Fruit fly (Drosophila melanogaster): ENCODE data around the gene PH4alphaNE1.

The PH4alphaNE1 gene

DNA sequence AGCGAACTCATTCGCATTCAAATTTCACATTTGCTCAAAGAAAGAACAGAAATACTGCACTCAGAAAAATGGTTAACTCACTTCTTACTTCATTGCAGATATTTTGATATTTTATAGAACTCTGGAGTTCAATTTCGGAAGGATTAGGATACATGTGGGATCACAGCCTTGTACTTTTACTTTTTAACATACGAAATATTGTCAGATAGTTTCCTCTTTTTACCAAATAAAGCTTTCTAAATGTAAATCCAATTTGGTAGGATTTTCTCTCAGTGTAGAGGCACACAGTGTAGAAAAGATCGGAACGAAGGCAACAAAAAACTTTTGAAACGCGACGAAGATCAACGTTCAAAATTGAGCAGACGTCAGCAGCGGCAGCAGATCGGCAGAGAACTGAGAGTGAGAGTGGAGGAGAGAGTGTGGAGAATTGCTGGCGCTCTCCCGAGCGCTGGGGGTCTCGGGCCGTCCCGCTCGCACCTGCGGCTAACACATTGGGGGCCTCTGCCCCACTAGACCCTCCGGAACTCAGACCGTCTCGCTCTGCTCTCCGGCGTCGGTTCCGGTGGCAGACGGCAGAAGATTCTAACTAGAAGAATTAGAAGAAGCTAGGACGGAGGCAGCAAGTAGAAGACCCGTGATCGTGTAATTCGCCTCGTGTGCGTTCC, 32.0 kb upstream of the PH4alphaNE1 start, which contains the start of gene tmod (continued):
- no peak for TF ChIP-seq fd59A (GFP tag; optimal IDR thresholded peaks at IDR 0.05)
- TF ChIP-seq CG8119 (GFP tag; IDR thresholded peaks at IDR 0.05): peak; percentile 69; the same call in 2 of the 3 replicates
- TF ChIP-seq CG3919 (GFP tag; optimal IDR thresholded peaks at IDR 0.05): peak; percentile 59
- peak; percentile 31 for TF ChIP-seq CG6792 (GFP tag; optimal IDR thresholded peaks at IDR 0.05)
- TF ChIP-seq acj6 (GFP tag; optimal IDR thresholded peaks at IDR 0.05): peak; percentile 43
- peak; percentile 63; the same call in 2 of the 3 replicates for TF ChIP-seq CG6163 (GFP tag; IDR thresholded peaks at IDR 0.05)
- peak; percentile 19 for TF ChIP-seq CG7368 (GFP tag; optimal IDR thresholded peaks at IDR 0.05)
- peak; percentile 39 for TF ChIP-seq net (GFP tag; optimal IDR thresholded peaks at IDR 0.05)
- TF ChIP-seq CG9139 (GFP tag; optimal IDR thresholded peaks at IDR 0.05): no peak
- TF ChIP-seq dsx (GFP tag; optimal IDR thresholded peaks at IDR 0.05; ENCODE audit: poor library complexity, severe bottlenecking): no peak
- peak; percentile 72; the same call in 2 of the 3 replicates for TF ChIP-seq eg (GFP tag; IDR thresholded peaks at IDR 0.05)
- no peak for TF ChIP-seq ss (GFP tag; optimal IDR thresholded peaks at IDR 0.05)
- peak; percentile 42 for TF ChIP-seq lz (GFP tag; optimal IDR thresholded peaks at IDR 0.05)
- peak; percentile 76 for TF ChIP-seq Hr4 (GFP tag; optimal IDR thresholded peaks at IDR 0.05)
- no peak for TF ChIP-seq Blimp-1 (GFP tag; optimal IDR thresholded peaks at IDR 0.05)
- peak; percentile 13 for TF ChIP-seq CG3032 (tag; optimal IDR thresholded peaks at IDR 0.05)
- peak; percentile 59 for TF ChIP-seq pdm3 (GFP tag; optimal IDR thresholded peaks at IDR 0.05)
- no peak for TF ChIP-seq CG11294 (GFP tag; IDR thresholded peaks at IDR 0.05)
- peak; percentile 39 for TF ChIP-seq topi (GFP tag; optimal IDR thresholded peaks at IDR 0.05)
- TF ChIP-seq CG6854 (GFP tag; optimal IDR thresholded peaks at IDR 0.05): peak; percentile 19
- peak; percentile 58 for TF ChIP-seq CG10631 (GFP tag; optimal IDR thresholded peaks at IDR 0.05)
- TF ChIP-seq CG10669 (GFP tag; optimal IDR thresholded peaks at IDR 0.05): peak; percentile 31
- TF ChIP-seq Met (GFP tag; optimal IDR thresholded peaks at IDR 0.05): peak; percentile 17
- peak; percentile 3 for TF ChIP-seq CG34406 (GFP tag; optimal IDR thresholded peaks at IDR 0.05)
- no peak for TF ChIP-seq spab (GFP tag; optimal IDR thresholded peaks at IDR 0.05)
- no peak for TF ChIP-seq Hr38 (GFP tag; optimal IDR thresholded peaks at IDR 0.05)
- peak; percentile 6 for TF ChIP-seq CG16779 (tag; optimal IDR thresholded peaks at IDR 0.05)
- TF ChIP-seq CG11902 (GFP tag; optimal IDR thresholded peaks at IDR 0.05): no peak
- peak; percentile 34 for TF ChIP-seq CG31627 (GFP tag; optimal IDR thresholded peaks at IDR 0.05)
- TF ChIP-seq CG8632 (GFP tag; optimal IDR thresholded peaks at IDR 0.05): no peak
- TF ChIP-seq CG6808 (GFP tag; optimal IDR thresholded peaks at IDR 0.05): no peak
- TF ChIP-seq salr (GFP tag; optimal IDR thresholded peaks at IDR 0.05): peak in 1 of 2 experiments; percentile 34
- TF ChIP-seq Eip78C (GFP tag): peak; percentile 83
- TF ChIP-seq CG4318 (GFP tag; optimal IDR thresholded peaks at IDR 0.05): peak; percentile 17
- no peak for TF ChIP-seq fd85E (GFP tag; optimal IDR thresholded peaks at IDR 0.05)
- no peak for TF ChIP-seq Sox15 (GFP tag; optimal IDR thresholded peaks at IDR 0.05)
- peak; percentile 15 for TF ChIP-seq Ets21C (GFP tag; optimal IDR thresholded peaks at IDR 0.05)

DNA sequence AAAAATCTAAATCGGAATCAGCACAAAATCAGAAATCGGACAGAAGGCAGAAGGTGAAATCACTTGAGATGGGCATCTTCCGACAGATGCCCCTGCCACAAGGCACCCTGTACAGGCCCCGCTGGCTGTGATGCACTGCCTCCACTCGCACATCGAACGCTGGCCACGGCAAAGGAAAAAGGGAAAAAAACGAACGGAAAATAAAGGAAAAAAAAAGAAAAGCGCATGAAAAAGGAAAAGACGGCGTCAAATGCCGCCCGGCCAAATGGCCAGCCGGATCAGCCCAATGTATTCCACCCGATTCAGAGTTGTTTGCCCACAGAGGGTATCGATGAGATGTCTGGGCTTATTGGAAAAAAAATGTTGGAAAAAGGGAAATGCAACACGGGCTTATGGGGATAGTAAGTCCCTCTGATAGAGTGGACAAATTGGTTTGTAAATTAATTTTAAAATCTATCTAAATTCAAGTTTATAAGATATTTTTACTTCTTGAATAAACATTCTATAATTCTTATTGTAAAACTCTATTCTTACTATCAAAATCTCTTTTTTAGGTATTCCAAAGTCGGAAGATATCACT, 31.1 kb upstream of the PH4alphaNE1 start:
- TF ChIP-seq eg (GFP tag; IDR thresholded peaks at IDR 0.05): peak; percentile 80; the same call in 2 of the 3 replicates
- no peak for TF ChIP-seq CG31627 (GFP tag; optimal IDR thresholded peaks at IDR 0.05)
- 0 out of 2 replicates have a peak, but pooled peaks have one; percentile 8 for TF ChIP-seq Gug (GFP tag; IDR thresholded peaks at IDR 0.05)
- peak; percentile 37 for TF ChIP-seq Eip78C (GFP tag)
- peak; percentile 56 for TF ChIP-seq CG6276 (GFP tag; optimal IDR thresholded peaks at IDR 0.05)
- TF ChIP-seq CG8119 (GFP tag; IDR thresholded peaks at IDR 0.05): peak; percentile 59
- no peak for TF ChIP-seq ss (GFP tag; optimal IDR thresholded peaks at IDR 0.05)
- peak; percentile 50 for TF ChIP-seq Hr4 (GFP tag; optimal IDR thresholded peaks at IDR 0.05)
- peak; percentile 45 for TF ChIP-seq CG32006 (GFP tag; optimal IDR thresholded peaks at IDR 0.05)
- peak; percentile 68 for TF ChIP-seq CG15336 (GFP tag; IDR thresholded peaks at IDR 0.05)
- TF ChIP-seq OdsH (GFP tag; optimal IDR thresholded peaks at IDR 0.05): peak; percentile 12
- TF ChIP-seq dac (GFP tag; optimal IDR thresholded peaks at IDR 0.05): no peak
- no peak for TF ChIP-seq spab (GFP tag; optimal IDR thresholded peaks at IDR 0.05)
- TF ChIP-seq lz (GFP tag; optimal IDR thresholded peaks at IDR 0.05): no peak
- 0 out of 3 replicates have a peak, but pooled peaks have one; percentile 35 for TF ChIP-seq CG6163 (GFP tag; IDR thresholded peaks at IDR 0.05)
- no peak for TF ChIP-seq CG6808 (GFP tag; optimal IDR thresholded peaks at IDR 0.05)
- no peak for TF ChIP-seq Ets96B (tag; optimal IDR thresholded peaks at IDR 0.05)
- no peak for TF ChIP-seq CG16779 (tag; optimal IDR thresholded peaks at IDR 0.05)
- TF ChIP-seq salr (GFP tag; optimal IDR thresholded peaks at IDR 0.05): peak in 1 of 2 experiments; percentile 35
- TF ChIP-seq Ets21C (GFP tag; optimal IDR thresholded peaks at IDR 0.05): no peak
- no peak for TF ChIP-seq pdm3 (GFP tag; optimal IDR thresholded peaks at IDR 0.05)
- TF ChIP-seq Lpt (GFP tag; optimal IDR thresholded peaks at IDR 0.05): peak; percentile 23
